Worm (Caenorhabditis elegans) whole organism, L2 larva: Measurements from ENCODE around the gene dac-1.

ENCODE experiments used
- C34F6.9 ChIP-seq: fragments of 150-350 bp; optimal IDR thresholded peaks from 2 replicates; lab custom pipeline; 2014; ENCODE audit warnings: missing biosample characterization, missing genetic modification characterization
- F13H6.1 ChIP-seq: sonication (generic microtip); optimal IDR thresholded peaks from 2 replicates; lab custom pipeline; 2016; ENCODE audit warnings: missing genetic modification characterization, missing compliant biosample characterization
- R02D3.7 ChIP-seq: fragments of 150-350 bp; optimal IDR thresholded peaks from 2 replicates; lab custom pipeline; 2014; ENCODE audit warnings: missing biosample characterization, missing genetic modification characterization
- ZK546.5 ChIP-seq: sonication (generic microtip); optimal IDR thresholded peaks from 2 replicates; lab custom pipeline; 2017; ENCODE audit warnings: missing biosample characterization, missing genetic modification characterization
- alr-1 ChIP-seq: fragments of 150-350 bp; optimal IDR thresholded peaks from 2 replicates; lab custom pipeline; 2014; ENCODE audit warnings: missing biosample characterization, missing genetic modification characterization
- aly-2 ChIP-seq: fragments of 150-350 bp; optimal IDR thresholded peaks from 2 replicates; lab custom pipeline; 2014; ENCODE audit warnings: missing biosample characterization, missing genetic modification characterization
- ama-1 ChIP-seq: fragments of 150-350 bp; optimal IDR thresholded peaks from 2 replicates; lab custom pipeline; 2018; ENCODE audit warnings: inconsistent platforms
- blmp-1 ChIP-seq: sonication (generic microtip); optimal IDR thresholded peaks from 2 replicates; lab custom pipeline; 2017; ENCODE audit warnings: missing genetic modification characterization, mild to moderate bottlenecking, missing compliant biosample characterization, antibody characterized with exemption, moderate library complexity; ENCODE audit not compliant: insufficient read depth
- ceh-16 ChIP-seq: fragments of 150-350 bp; optimal IDR thresholded peaks from 2 replicates; lab custom pipeline; 2014; ENCODE audit warnings: missing biosample characterization, missing genetic modification characterization
- crh-2 ChIP-seq: sonication (generic microtip); optimal IDR thresholded peaks from 2 replicates; lab custom pipeline; 2017; ENCODE audit warnings: missing biosample characterization, missing genetic modification characterization
- dmd-4 ChIP-seq: sonication (generic microtip); optimal IDR thresholded peaks from 2 replicates; lab custom pipeline; 2017; ENCODE audit warnings: missing biosample characterization, missing genetic modification characterization
- egl-27 ChIP-seq: sonication (generic microtip); optimal IDR thresholded peaks from 3 replicates; lab custom pipeline; 2017; ENCODE audit warnings: missing biosample characterization, missing genetic modification reagents, missing genetic modification characterization
- elt-1 ChIP-seq: fragments of 150-350 bp; optimal IDR thresholded peaks from 2 replicates; lab custom pipeline; 2014; ENCODE audit warnings: missing biosample characterization, missing genetic modification characterization
- elt-3 ChIP-seq: sonication (generic microtip); optimal IDR thresholded peaks from 2 replicates; lab custom pipeline; 2017; ENCODE audit warnings: missing biosample characterization, missing genetic modification characterization
- fos-1 ChIP-seq: fragments of 150-350 bp; optimal IDR thresholded peaks from 2 replicates; lab custom pipeline; 2014; ENCODE audit warnings: missing biosample characterization, missing genetic modification characterization
- gmeb-1 ChIP-seq: fragments of 150-350 bp; optimal IDR thresholded peaks from 2 replicates; lab custom pipeline; 2014; ENCODE audit warnings: missing biosample characterization, missing genetic modification characterization
- lin-11 ChIP-seq: fragments of 150-350 bp; sonication (generic microtip); optimal IDR thresholded peaks from 2 replicates; lab custom pipeline; 2014; ENCODE audit warnings: missing biosample characterization, missing genetic modification characterization, inconsistent platforms, mixed read lengths
- lin-13 ChIP-seq: fragments of 150-350 bp; optimal IDR thresholded peaks from 2 replicates; lab custom pipeline; 2014; ENCODE audit warnings: missing biosample characterization, missing genetic modification reagents, missing genetic modification characterization
- lsy-2 ChIP-seq, 2 experiments: fragments of 150-350 bp in 1 of 2; sonication (generic microtip) in 1 of 2; optimal IDR thresholded peaks; 2 replicates each; lab custom pipeline; 2014 to 2017; ENCODE audit warnings: missing biosample characterization in 2 of 2, missing genetic modification characterization in 2 of 2
- mab-5 ChIP-seq: fragments of 150-350 bp; optimal IDR thresholded peaks from 2 replicates; lab custom pipeline; 2014; ENCODE audit warnings: missing biosample characterization, missing genetic modification characterization
- mbf-1 ChIP-seq: sonication (generic microtip); optimal IDR thresholded peaks from 2 replicates; lab custom pipeline; 2017; ENCODE audit warnings: missing biosample characterization, missing genetic modification characterization
- mdl-1 ChIP-seq, 2 experiments: fragments of 150-350 bp in 1 of 2; sonication (generic microtip) in 1 of 2; optimal IDR thresholded peaks; 2 replicates each; lab custom pipeline; 2017; ENCODE audit warnings: missing biosample characterization in 2 of 2, missing genetic modification characterization in 2 of 2
- nhr-11 ChIP-seq: fragments of 150-350 bp; optimal IDR thresholded peaks from 2 replicates; lab custom pipeline; 2014; ENCODE audit warnings: missing biosample characterization, missing genetic modification characterization
- nhr-12 ChIP-seq: fragments of 150-350 bp; optimal IDR thresholded peaks from 2 replicates; lab custom pipeline; 2014; ENCODE audit warnings: missing biosample characterization, missing genetic modification characterization
- nhr-129 ChIP-seq: fragments of 150-350 bp; optimal IDR thresholded peaks from 2 replicates; lab custom pipeline; 2014; ENCODE audit warnings: missing biosample characterization, missing genetic modification characterization
- nhr-23 ChIP-seq: fragments of 150-350 bp; optimal IDR thresholded peaks from 2 replicates; lab custom pipeline; 2014; ENCODE audit warnings: missing biosample characterization, missing genetic modification reagents, missing genetic modification characterization
- nhr-237 ChIP-seq: fragments of 150-350 bp; optimal IDR thresholded peaks from 2 replicates; lab custom pipeline; 2014; ENCODE audit warnings: missing biosample characterization, missing genetic modification characterization
- nhr-25 ChIP-seq: fragments of 150-350 bp; sonication (generic microtip); optimal IDR thresholded peaks from 3 replicates; lab custom pipeline; 2014; ENCODE audit warnings: missing biosample characterization, missing genetic modification characterization
- nhr-6 ChIP-seq: fragments of 150-350 bp; optimal IDR thresholded peaks from 2 replicates; lab custom pipeline; 2014; ENCODE audit warnings: missing biosample characterization, missing genetic modification characterization
- nhr-77 ChIP-seq: fragments of 150-350 bp; optimal IDR thresholded peaks from 2 replicates; lab custom pipeline; 2014; ENCODE audit warnings: missing biosample characterization, missing genetic modification characterization
- peb-1 ChIP-seq: fragments of 150-350 bp; optimal IDR thresholded peaks from 2 replicates; lab custom pipeline; 2014; ENCODE audit warnings: missing biosample characterization, missing genetic modification characterization
- sem-4 ChIP-seq: fragments of 150-350 bp; optimal IDR thresholded peaks from 2 replicates; lab custom pipeline; 2014; ENCODE audit warnings: missing biosample characterization, missing genetic modification reagents, missing genetic modification characterization
- sma-3 ChIP-seq: sonication (generic microtip); optimal IDR thresholded peaks from 2 replicates; lab custom pipeline; 2016; ENCODE audit warnings: missing genetic modification reagents, missing genetic modification characterization, missing compliant biosample characterization
- sma-9 ChIP-seq, 2 experiments: fragments of 150-350 bp in 1 of 2; sonication (generic microtip) in 1 of 2; optimal IDR thresholded peaks; 2 replicates each; lab custom pipeline; 2014 to 2016; ENCODE audit warnings: missing genetic modification characterization in 2 of 2, mild to moderate bottlenecking in 1 of 2, missing biosample characterization in 1 of 2, missing compliant biosample characterization in 1 of 2, missing genetic modification reagents in 1 of 2, moderate library complexity in 1 of 2
- snpc-4 ChIP-seq: fragments of 150-350 bp; optimal IDR thresholded peaks from 2 replicates; lab custom pipeline; 2014; ENCODE audit warnings: missing biosample characterization, missing genetic modification characterization
- unc-39 ChIP-seq: fragments of 150-350 bp; optimal IDR thresholded peaks from 2 replicates; lab custom pipeline; 2014; ENCODE audit warnings: missing biosample characterization, missing genetic modification characterization
- unc-55 ChIP-seq: fragments of 150-350 bp; sonication (generic microtip); optimal IDR thresholded peaks from 3 replicates; lab custom pipeline; 2014; ENCODE audit warnings: missing biosample characterization, missing genetic modification reagents, missing genetic modification characterization
- unc-62 ChIP-seq: fragments of 150-350 bp; optimal IDR thresholded peaks from 2 replicates; lab custom pipeline; 2014; ENCODE audit warnings: missing biosample characterization, missing genetic modification reagents, missing genetic modification characterization
- ztf-1 ChIP-seq: fragments of 200-800 bp; sonication (Bioruptor generic); conservative IDR thresholded peaks from 2 replicates; pipeline ENCODE4 v1.3.6; 2022; ENCODE audit warnings: missing genetic modification characterization, missing compliant biosample characterization
- ztf-11 ChIP-seq: sonication (generic microtip); optimal IDR thresholded peaks from 2 replicates; lab custom pipeline; 2017; ENCODE audit warnings: missing biosample characterization, missing genetic modification characterization
- ztf-4 ChIP-seq: fragments of 150-350 bp; optimal IDR thresholded peaks from 2 replicates; lab custom pipeline; 2014; ENCODE audit warnings: missing biosample characterization, missing genetic modification characterization

dac-1 gene

DNA sequence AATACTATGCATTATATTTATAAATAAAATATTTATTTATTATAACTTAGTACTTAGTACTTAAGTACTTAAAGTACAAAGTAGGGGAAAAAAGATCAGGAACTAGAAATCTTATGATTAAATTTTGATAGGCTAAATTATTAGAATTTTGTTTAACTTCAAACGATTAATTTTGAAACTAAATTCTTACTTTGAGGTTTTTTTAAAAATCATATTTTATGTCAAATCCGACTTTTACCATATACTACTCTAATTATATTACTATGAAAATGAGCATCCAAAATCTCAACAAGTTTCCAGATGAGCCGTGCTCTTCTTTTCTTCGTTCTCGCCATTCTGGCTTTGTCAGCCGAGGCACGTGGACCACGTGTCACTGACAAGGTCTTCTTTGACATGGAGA lies 42.8 kb upstream of the dac-1 start, which contains the start of gene cyn-6:
cyn-6 (plus strand) TSS at position 301 of the 400 bp plus-strand sequence.
- no peak for TF ChIP-seq mdl-1 (tag; optimal IDR thresholded peaks at IDR 0.05; lab: Kevin White, UChicago)
- TF ChIP-seq unc-62 (GFP tag; lab: Kevin White, UChicago) = no peak
- no peak for TF ChIP-seq peb-1
- no peak for TF ChIP-seq nhr-129

DNA sequence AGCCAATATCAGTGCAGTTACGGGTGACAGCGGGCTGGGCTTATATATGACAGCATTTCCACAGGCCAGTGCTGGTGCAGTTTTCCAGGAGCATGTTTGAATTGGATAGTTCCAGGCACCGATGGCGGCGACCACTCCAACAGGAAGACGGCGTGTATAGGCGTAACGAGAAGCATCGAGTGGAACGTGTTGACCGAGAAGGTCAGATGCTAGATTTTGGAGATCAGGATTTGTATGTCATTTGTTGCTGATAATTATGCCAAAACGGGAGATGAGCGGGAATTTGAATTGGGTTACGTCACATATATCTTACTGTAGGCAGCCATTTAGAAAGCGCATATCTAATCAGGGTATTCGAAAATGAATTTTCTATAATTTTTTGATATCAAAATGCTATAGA lies 40.5 kb upstream of the dac-1 start:
- TF ChIP-seq nhr-25 (no peak), mdl-1 (tag; optimal IDR thresholded peaks at IDR 0.05; lab: Kevin White, UChicago) (no peak), mab-5 (tag; lab: Kevin White, UChicago) (no peak), ZK546.5 (tag; lab: Kevin White, UChicago) (no peak), peb-1 (no peak), nhr-129 (no peak), unc-55 (no peak), unc-39 (tag; lab: Kevin White, UChicago) (no peak), F13H6.1 (no peak), gmeb-1 (tag; lab: Kevin White, UChicago) (no peak), lsy-2 (tag; optimal IDR thresholded peaks at IDR 0.05; lab: Kevin White, UChicago) (no peak), ztf-4 (tag; lab: Kevin White, UChicago) (no peak), fos-1 (tag; lab: Kevin White, UChicago) (no peak)

DNA sequence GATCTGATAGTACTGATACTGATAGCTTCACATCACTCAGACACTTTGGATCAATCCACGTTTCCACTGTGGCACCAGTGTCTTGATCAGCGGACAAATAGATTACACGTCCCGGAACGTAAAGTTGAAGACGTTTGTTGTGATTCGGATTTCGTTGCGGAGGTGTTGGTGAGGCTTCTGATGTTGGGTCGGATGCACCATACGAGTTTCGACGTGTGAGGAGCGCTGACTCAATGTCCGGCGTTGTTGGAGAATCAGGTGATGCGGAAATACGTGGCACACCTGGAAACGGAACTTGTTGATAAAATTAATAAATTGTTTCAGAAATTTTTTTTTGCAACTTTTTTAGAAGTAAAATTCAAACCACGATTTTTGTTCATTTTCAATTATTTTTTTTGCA lies 37.2 kb upstream of the dac-1 start, which contains the start of gene alh-11:
alh-11 (minus strand) TSS at position 101 of the 400 bp plus-strand sequence.
- TF ChIP-seq fos-1 (tag; lab: Kevin White, UChicago) = no peak
- no peak for TF ChIP-seq C34F6.9 (tag; lab: Kevin White, UChicago)
- no peak for TF ChIP-seq R02D3.7 (tag; lab: Kevin White, UChicago)
- no peak for TF ChIP-seq elt-1
- TF ChIP-seq nhr-237 (tag; lab: Kevin White, UChicago) = no peak
- TF ChIP-seq nhr-6 (tag; lab: Kevin White, UChicago) = no peak
- TF ChIP-seq ZK546.5 (tag; lab: Kevin White, UChicago) = no peak
- no peak for TF ChIP-seq lsy-2 (tag; optimal IDR thresholded peaks at IDR 0.05; lab: Kevin White, UChicago)
- TF ChIP-seq alr-1 = no peak
- TF ChIP-seq ztf-1 (GFP tag; lab: Robert Waterston, UW) = no peak
- TF ChIP-seq, all 48 proteins: peak for 0

DNA sequence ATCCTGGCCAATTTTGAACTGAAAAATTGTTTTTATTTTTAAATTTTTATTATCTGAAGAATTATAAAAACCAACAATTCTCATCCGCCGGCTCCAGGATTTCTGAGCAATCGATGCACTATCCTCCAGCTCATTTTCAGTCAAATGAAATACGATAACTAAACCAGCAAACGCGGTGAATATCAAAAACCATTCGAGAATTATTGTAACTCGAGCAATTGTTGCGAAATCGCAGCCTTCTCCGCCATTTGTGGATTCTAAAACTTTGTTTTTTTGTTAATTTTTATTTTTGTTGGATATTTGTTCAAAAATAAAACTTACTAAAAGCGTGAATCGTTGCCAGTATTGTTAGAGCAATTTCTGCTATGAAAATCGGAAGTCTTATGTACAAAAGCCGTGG lies 33.4 kb upstream of the dac-1 start:
- TF ChIP-seq lin-11 (tag; lab: Kevin White, UChicago) (no peak), nhr-12 (tag; lab: Kevin White, UChicago) (no peak), nhr-11 (tag; lab: Kevin White, UChicago) (no peak), peb-1 (no peak), ztf-1 (GFP tag; lab: Robert Waterston, UW) (no peak), nhr-129 (no peak), unc-39 (tag; lab: Kevin White, UChicago) (no peak)

DNA sequence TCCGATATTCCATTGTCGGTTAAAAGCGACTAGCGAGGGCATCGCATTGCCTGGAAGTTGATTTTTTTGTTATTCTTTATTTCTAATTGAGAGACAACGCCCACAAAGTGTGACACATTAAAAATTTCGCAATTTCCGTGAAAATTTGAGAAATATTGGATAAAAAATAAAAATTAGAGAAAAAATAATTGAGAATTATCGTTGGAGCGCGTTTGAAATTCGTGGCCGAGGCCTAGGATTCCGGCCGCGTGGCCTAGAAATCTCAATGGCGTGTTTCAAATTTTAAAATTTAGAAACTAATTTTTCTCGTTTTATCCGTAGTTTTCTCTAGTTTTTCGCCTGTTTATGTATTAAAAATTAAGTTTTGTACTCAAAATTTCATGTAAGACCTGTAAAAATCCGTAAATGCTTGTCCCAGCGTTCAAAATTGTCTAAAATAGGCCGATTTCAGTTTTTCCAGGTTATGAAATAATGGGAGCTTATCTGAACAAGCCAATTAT lies 32.6 kb upstream of the dac-1 start, which contains the start of the genes dagl-2 and ppm-1.G:
dagl-2 (minus strand) TSS at position 52 of the 500 bp plus-strand sequence.
ppm-1.G (plus strand) TSS at position 450 of the 500 bp plus-strand sequence.
- TF ChIP-seq F13H6.1 = peak; percentile 54
- TF ChIP-seq nhr-129 = peak; percentile 39
- TF ChIP-seq crh-2 (tag; lab: Kevin White, UChicago) = peak; percentile 72
- no peak for TF ChIP-seq unc-62 (GFP tag; lab: Kevin White, UChicago)
- TF ChIP-seq egl-27 (tag; lab: Kevin White, UChicago) = no peak
- TF ChIP-seq unc-55 = peak; percentile 90
- TF ChIP-seq sem-4 (tag; lab: Kevin White, UChicago) = no peak
- TF ChIP-seq lsy-2 (tag; optimal IDR thresholded peaks at IDR 0.05; lab: Kevin White, UChicago) = peak; percentile 63 to 89
- peak; percentile 89 for TF ChIP-seq C34F6.9 (tag; lab: Kevin White, UChicago)
- no peak for TF ChIP-seq peb-1
- TF ChIP-seq ama-1 = no peak
- TF ChIP-seq ztf-1 (GFP tag; lab: Robert Waterston, UW) = no peak
- TF ChIP-seq sma-9 (GFP tag; optimal IDR thresholded peaks at IDR 0.05; lab: Kevin White, UChicago) = peak; percentile 55
- no peak for TF ChIP-seq sma-9 (tag; optimal IDR thresholded peaks at IDR 0.05; lab: Kevin White, UChicago)
- no peak for TF ChIP-seq blmp-1
- TF ChIP-seq elt-1 = no peak
- no peak for TF ChIP-seq ceh-16 (tag; lab: Kevin White, UChicago)
- TF ChIP-seq lin-13 (GFP tag; lab: Kevin White, UChicago) = peak; percentile 59
- no peak for TF ChIP-seq mbf-1 (tag; lab: Kevin White, UChicago)
- no peak for TF ChIP-seq ztf-11 (tag; lab: Kevin White, UChicago)
- TF ChIP-seq elt-3 (tag; lab: Kevin White, UChicago) = no peak
- TF ChIP-seq nhr-11 (tag; lab: Kevin White, UChicago) = no peak
- no peak for TF ChIP-seq ZK546.5 (tag; lab: Kevin White, UChicago)
- peak; percentile 72 for TF ChIP-seq sma-3 (GFP tag; lab: Kevin White, UChicago)
- peak; percentile 72 for TF ChIP-seq fos-1 (tag; lab: Kevin White, UChicago)
- TF ChIP-seq mab-5 (tag; lab: Kevin White, UChicago) = peak; percentile 38
- no peak for TF ChIP-seq nhr-23 (tag; lab: Kevin White, UChicago)
- TF ChIP-seq nhr-25 = peak; percentile 62
- TF ChIP-seq dmd-4 = no peak
- TF ChIP-seq ztf-4 (tag; lab: Kevin White, UChicago) = no peak
- no peak for TF ChIP-seq nhr-237 (tag; lab: Kevin White, UChicago)
- no peak for TF ChIP-seq nhr-12 (tag; lab: Kevin White, UChicago)
- no peak for TF ChIP-seq aly-2
- TF ChIP-seq gmeb-1 (tag; lab: Kevin White, UChicago) = peak; percentile 58
- peak; percentile 8 for TF ChIP-seq snpc-4
- TF ChIP-seq nhr-77 (tag; lab: Kevin White, UChicago) = no peak
- TF ChIP-seq lin-11 (tag; lab: Kevin White, UChicago) = peak; percentile 80
